Worm (Caenorhabditis elegans) whole organism, L3 larva: ENCODE data around the gene F57F5.3.

ENCODE experiments used
- aly-2 ChIP-seq: fragments of 150-350 bp; optimal IDR thresholded peaks from 2 replicates; lab custom pipeline; 2014; ENCODE audit warnings: missing biosample characterization, missing genetic modification characterization
- ama-1 ChIP-seq: fragments of 150-350 bp; optimal IDR thresholded peaks from 2 replicates; lab custom pipeline; 2018
- ceh-82 ChIP-seq: fragments of 150-350 bp; optimal IDR thresholded peaks from 2 replicates; lab custom pipeline; 2014; ENCODE audit warnings: missing biosample characterization, missing genetic modification characterization
- elt-2 ChIP-seq: sonication (generic microtip); optimal IDR thresholded peaks from 2 replicates; lab custom pipeline; 2016; ENCODE audit warnings: missing genetic modification reagents, mild to moderate bottlenecking, missing genetic modification characterization, missing compliant biosample characterization
- elt-3 ChIP-seq, 3 experiments: fragments of 150-350 bp in 1 of 3; sonication (generic microtip) in 2 of 3; optimal IDR thresholded peaks; 2 replicates in 2 of 3; 4 replicates in 1 of 3; lab custom pipeline; 2014 to 2017; ENCODE audit warnings: missing biosample characterization in 3 of 3, missing genetic modification characterization in 3 of 3
- fkh-10 ChIP-seq: sonication (generic microtip); optimal IDR thresholded peaks from 2 replicates; lab custom pipeline; 2017; ENCODE audit warnings: missing biosample characterization, missing genetic modification reagents, missing genetic modification characterization
- fos-1 ChIP-seq: fragments of 150-350 bp; optimal IDR thresholded peaks from 2 replicates; lab custom pipeline; 2014; ENCODE audit warnings: missing biosample characterization, missing genetic modification characterization
- jun-1 ChIP-seq: fragments of 150-350 bp; optimal IDR thresholded peaks from 2 replicates; lab custom pipeline; 2014; ENCODE audit warnings: missing biosample characterization, missing genetic modification reagents, missing genetic modification characterization
- mdl-1 ChIP-seq: fragments of 150-350 bp; optimal IDR thresholded peaks from 2 replicates; lab custom pipeline; 2014; ENCODE audit warnings: missing biosample characterization, missing genetic modification characterization
- nhr-11 ChIP-seq: fragments of 150-350 bp; optimal IDR thresholded peaks from 2 replicates; lab custom pipeline; 2014; ENCODE audit warnings: missing biosample characterization, missing genetic modification characterization
- nhr-25 ChIP-seq: sonication (generic microtip); optimal IDR thresholded peaks from 2 replicates; lab custom pipeline; 2017; ENCODE audit warnings: missing biosample characterization, missing genetic modification characterization
- nhr-76 ChIP-seq: fragments of 150-350 bp; sonication (generic microtip); optimal IDR thresholded peaks from 5 replicates; lab custom pipeline; 2014; ENCODE audit warnings: missing biosample characterization, missing genetic modification characterization
- nhr-77 ChIP-seq: fragments of 150-350 bp; optimal IDR thresholded peaks from 2 replicates; lab custom pipeline; 2014; ENCODE audit warnings: missing biosample characterization, missing genetic modification characterization
- ztf-11 ChIP-seq: fragments of 150-350 bp; optimal IDR thresholded peaks from 2 replicates; lab custom pipeline; 2014; ENCODE audit warnings: missing biosample characterization, missing genetic modification characterization

- no peak for TF ChIP-seq nhr-11 (tag; lab: Kevin White, UChicago)
- peak; percentile 35 for TF ChIP-seq elt-2
- TF ChIP-seq mdl-1 (tag; lab: Kevin White, UChicago) = no peak
- TF ChIP-seq ztf-11 (tag; lab: Kevin White, UChicago) = no peak
- peak; percentile 77 for TF ChIP-seq aly-2 (tag; lab: Kevin White, UChicago)
- TF ChIP-seq ceh-82 = no peak
- no peak for TF ChIP-seq fkh-10 (GFP tag; lab: Kevin White, UChicago)
- TF ChIP-seq fos-1 (tag; lab: Kevin White, UChicago) = peak; percentile 1
- TF ChIP-seq nhr-25 (tag; lab: Kevin White, UChicago) = no peak
- peak; percentile 4 for TF ChIP-seq jun-1
- no peak for TF ChIP-seq ama-1 (lab: Kevin White, UChicago)
- no peak for TF ChIP-seq nhr-77 (tag; lab: Kevin White, UChicago)
- TF ChIP-seq elt-3 (tag; optimal IDR thresholded peaks at IDR 0.05; lab: Kevin White, UChicago) = no peak
- TF ChIP-seq nhr-76 = no peak
Measured at ce11 chrV:12004501-12004940, 1.9 kb downstream of the F57F5.3 start.
